Worm (Caenorhabditis elegans) whole organism, L4 larva: ENCODE results near the gene sri-19.

Experiments
- F10B5.3 ChIP-seq: sonication (generic microtip); optimal IDR thresholded peaks from 2 replicates; lab custom pipeline; 2016; ENCODE audit warnings: mild to moderate bottlenecking, missing genetic modification characterization, missing compliant biosample characterization
- F26F4.8 ChIP-seq: fragments of 200-800 bp; sonication (Bioruptor generic); conservative IDR thresholded peaks from 2 replicates; pipeline ENCODE4 v1.3.6; 2022; ENCODE audit warnings: missing genetic modification characterization, missing compliant biosample characterization
- F44E2.7 ChIP-seq: fragments of 200-800 bp; sonication (Bioruptor generic); IDR thresholded peaks from 2 replicates; pipeline ENCODE4 v2.1.2; 2022; ENCODE audit warnings: missing genetic modification characterization, missing compliant biosample characterization
- T26A8.4 ChIP-seq: fragments of 200-800 bp; sonication (Bioruptor generic); IDR thresholded peaks from 2 replicates; pipeline ENCODE4 v1.3.6; 2022; ENCODE audit warnings: missing genetic modification characterization, missing compliant biosample characterization
- Y105C5A.15 ChIP-seq: fragments of 200-800 bp; sonication (Bioruptor generic); IDR thresholded peaks from 2 replicates; pipeline ENCODE4 v1.3.6; 2022; ENCODE audit warnings: missing genetic modification characterization, missing compliant biosample characterization
- ZK337.2 ChIP-seq: fragments of 200-800 bp; sonication (Bioruptor generic); IDR thresholded peaks from 2 replicates; pipeline ENCODE4 v1.3.6; 2022; ENCODE audit warnings: missing genetic modification reagents, missing genetic modification characterization, missing compliant biosample characterization
- aly-2 ChIP-seq: sonication (generic microtip); optimal IDR thresholded peaks from 2 replicates; lab custom pipeline; 2018; ENCODE audit warnings: missing biosample characterization, missing genetic modification characterization
- arid-1 ChIP-seq: fragments of 200-800 bp; sonication (Bioruptor generic); conservative IDR thresholded peaks from 2 replicates; pipeline ENCODE4 v1.3.6; 2022; ENCODE audit warnings: missing genetic modification reagents, missing genetic modification characterization, missing compliant biosample characterization
- ceh-20 ChIP-seq: fragments of 200-800 bp; sonication (Bioruptor generic); IDR thresholded peaks from 2 replicates; pipeline ENCODE4 v1.3.6; 2022; ENCODE audit warnings: missing genetic modification reagents, missing genetic modification characterization, missing compliant biosample characterization
- ceh-44 ChIP-seq: fragments of 200-800 bp; sonication (Bioruptor generic); IDR thresholded peaks from 2 replicates; pipeline ENCODE4 v1.3.6; 2022; ENCODE audit warnings: missing genetic modification reagents, missing genetic modification characterization, missing compliant biosample characterization
- ceh-62 ChIP-seq: sonication (generic microtip); optimal IDR thresholded peaks from 2 replicates; lab custom pipeline; 2017; ENCODE audit warnings: missing biosample characterization, missing genetic modification characterization
- ceh-82 ChIP-seq: sonication (generic microtip); optimal IDR thresholded peaks from 2 replicates; lab custom pipeline; 2017; ENCODE audit warnings: missing biosample characterization, missing genetic modification characterization
- ctbp-1 ChIP-seq: fragments of 200-800 bp; sonication (Bioruptor generic); IDR thresholded peaks from 2 replicates; pipeline ENCODE4 v1.3.6; 2022; ENCODE audit warnings: missing genetic modification reagents, missing genetic modification characterization, missing compliant biosample characterization
- daf-12 ChIP-seq: fragments of 150-350 bp; optimal IDR thresholded peaks from 2 replicates; lab custom pipeline; 2014; ENCODE audit warnings: missing biosample characterization, missing genetic modification reagents, missing genetic modification characterization
- daf-16 ChIP-seq, 3 experiments: sonication (generic microtip); optimal IDR thresholded peaks; 2 replicates each; lab custom pipeline; 2016 to 2017; ENCODE audit warnings: missing genetic modification characterization in 3 of 3, missing genetic modification reagents in 3 of 3, mild to moderate bottlenecking in 2 of 3, missing compliant biosample characterization in 2 of 3, missing biosample characterization in 1 of 3, moderate library complexity in 1 of 3
- daf-19 ChIP-seq: fragments of 200-800 bp; sonication (Bioruptor generic); conservative IDR thresholded peaks from 2 replicates; pipeline ENCODE4 v1.3.6; 2022; ENCODE audit warnings: missing genetic modification characterization, missing compliant biosample characterization
- dmd-9 ChIP-seq: fragments of 200-800 bp; sonication (Bioruptor generic); IDR thresholded peaks from 2 replicates; pipeline ENCODE4 v1.3.6; 2022; ENCODE audit warnings: missing genetic modification reagents, missing genetic modification characterization, missing compliant biosample characterization
- dpl-1 ChIP-seq: fragments of 150-350 bp; optimal IDR thresholded peaks from 2 replicates; lab custom pipeline; 2014; ENCODE audit warnings: missing biosample characterization, missing genetic modification reagents, missing genetic modification characterization
- duxl-1 ChIP-seq: sonication (generic microtip); optimal IDR thresholded peaks from 2 replicates; lab custom pipeline; 2016; ENCODE audit warnings: mild to moderate bottlenecking, missing genetic modification characterization, moderate library complexity, missing compliant biosample characterization; ENCODE audit not compliant: poor library complexity
- fkh-10 ChIP-seq: fragments of 150-350 bp; optimal IDR thresholded peaks from 2 replicates; lab custom pipeline; 2014; ENCODE audit warnings: missing biosample characterization, missing genetic modification reagents, missing genetic modification characterization
- hlh-30 ChIP-seq: sonication (generic microtip); optimal IDR thresholded peaks from 2 replicates; lab custom pipeline; 2017; ENCODE audit warnings: antibody characterized with exemption, mild to moderate bottlenecking, missing genetic modification characterization, missing compliant biosample characterization; ENCODE audit not compliant: insufficient read depth
- lim-7 ChIP-seq: fragments of 200-800 bp; sonication (Bioruptor generic); IDR thresholded peaks from 2 replicates; pipeline ENCODE4 v1.3.6; 2022; ENCODE audit warnings: missing genetic modification characterization, missing compliant biosample characterization
- lin-1 ChIP-seq: fragments of 200-800 bp; sonication (Bioruptor generic); IDR thresholded peaks from 2 replicates; pipeline ENCODE4 v1.3.6; 2022; ENCODE audit warnings: missing genetic modification reagents, missing genetic modification characterization, missing compliant biosample characterization
- lin-13 ChIP-seq: fragments of 150-350 bp; optimal IDR thresholded peaks from 2 replicates; lab custom pipeline; 2014; ENCODE audit warnings: missing biosample characterization, missing genetic modification reagents, missing genetic modification characterization
- lsy-2 ChIP-seq, 2 experiments: fragments of 150-350 bp in 1 of 2; sonication (generic microtip) in 1 of 2; optimal IDR thresholded peaks; 2 replicates each; lab custom pipeline; 2014 to 2017; ENCODE audit warnings: missing biosample characterization in 2 of 2, missing genetic modification characterization in 2 of 2
- madf-5 ChIP-seq, 2 experiments: fragments of 200-800 bp; sonication (Bioruptor generic); IDR thresholded peaks; 2 replicates each; pipeline ENCODE4 v1.3.6; 2022; ENCODE audit warnings: missing compliant biosample characterization in 2 of 2, missing genetic modification characterization in 2 of 2
- madf-9 ChIP-seq: fragments of 200-800 bp; sonication (Bioruptor generic); conservative IDR thresholded peaks from 2 replicates; pipeline ENCODE4 v1.3.6; 2022; ENCODE audit warnings: missing genetic modification reagents, missing genetic modification characterization, missing compliant biosample characterization
- mdl-1 ChIP-seq, 2 experiments: fragments of 150-350 bp in 1 of 2; sonication (generic microtip) in 1 of 2; optimal IDR thresholded peaks; 2 replicates each; lab custom pipeline; 2014 to 2017; ENCODE audit warnings: missing biosample characterization in 2 of 2, missing genetic modification characterization in 2 of 2
- mxl-2 ChIP-seq: fragments of 200-800 bp; sonication (Bioruptor generic); conservative IDR thresholded peaks from 2 replicates; pipeline ENCODE4 v1.3.6; 2022; ENCODE audit warnings: missing genetic modification reagents, missing genetic modification characterization, missing compliant biosample characterization
- nhr-10 ChIP-seq: fragments of 150-350 bp; optimal IDR thresholded peaks from 2 replicates; lab custom pipeline; 2014; ENCODE audit warnings: missing biosample characterization, missing genetic modification characterization
- nhr-237 ChIP-seq: sonication (generic microtip); optimal IDR thresholded peaks from 2 replicates; lab custom pipeline; 2017; ENCODE audit warnings: missing biosample characterization, missing genetic modification characterization
- nhr-42 ChIP-seq: fragments of 200-800 bp; sonication (Bioruptor generic); IDR thresholded peaks from 2 replicates; pipeline ENCODE4 v1.3.6; 2022; ENCODE audit warnings: missing genetic modification characterization, missing compliant biosample characterization
- nhr-48 ChIP-seq: sonication (generic microtip); optimal IDR thresholded peaks from 2 replicates; lab custom pipeline; 2016; ENCODE audit warnings: mild to moderate bottlenecking, missing genetic modification characterization, missing compliant biosample characterization
- nhr-77 ChIP-seq: fragments of 150-350 bp; optimal IDR thresholded peaks from 2 replicates; lab custom pipeline; 2014; ENCODE audit warnings: missing biosample characterization, missing genetic modification characterization
- sdz-12 ChIP-seq: fragments of 200-800 bp; sonication (Bioruptor generic); optimal IDR thresholded peaks from 2 replicates; lab custom pipeline; 2018; ENCODE audit warnings: mild to moderate bottlenecking, missing genetic modification characterization, missing compliant biosample characterization
- set-16 ChIP-seq: fragments of 200-800 bp; sonication (Bioruptor generic); IDR thresholded peaks from 2 replicates; pipeline ENCODE4 v1.3.6; 2022; ENCODE audit warnings: missing genetic modification reagents, missing genetic modification characterization, missing compliant biosample characterization
- spr-1 ChIP-seq: sonication (generic microtip); optimal IDR thresholded peaks from 2 replicates; lab custom pipeline; 2016; ENCODE audit warnings: mild to moderate bottlenecking, missing genetic modification characterization, missing compliant biosample characterization
- spr-3 ChIP-seq: fragments of 200-800 bp; sonication (Bioruptor generic); optimal IDR thresholded peaks from 2 replicates; lab custom pipeline; 2018; ENCODE audit warnings: mild to moderate bottlenecking, missing genetic modification characterization, missing compliant biosample characterization
- tra-1 ChIP-seq: fragments of 200-800 bp; sonication (Bioruptor generic); IDR thresholded peaks from 2 replicates; pipeline ENCODE4 v1.3.6; 2022; ENCODE audit warnings: missing genetic modification reagents, missing genetic modification characterization, missing compliant biosample characterization
- unc-130 ChIP-seq: sonication (generic microtip); optimal IDR thresholded peaks from 2 replicates; lab custom pipeline; 2016; ENCODE audit warnings: missing genetic modification reagents, missing genetic modification characterization, missing compliant biosample characterization
- unc-39 ChIP-seq: sonication (generic microtip); optimal IDR thresholded peaks from 2 replicates; lab custom pipeline; 2017; ENCODE audit warnings: missing biosample characterization, missing genetic modification characterization
- unc-62 ChIP-seq, 3 experiments: fragments of 150-350 bp in 1 of 3; sonication (generic microtip); optimal IDR thresholded peaks in 2 of 3; peaks in 1 of 3; 1 replicate in 1 of 3; 2 replicates in 2 of 3; lab custom pipeline; 2014 to 2017; ENCODE audit warnings: missing biosample characterization in 3 of 3, missing genetic modification characterization in 3 of 3, missing genetic modification reagents in 3 of 3, missing genotype in 1 of 3
- zfp-2 ChIP-seq: sonication (generic microtip); optimal IDR thresholded peaks from 2 replicates; lab custom pipeline; 2016; ENCODE audit warnings: mild to moderate bottlenecking, missing genetic modification characterization, missing compliant biosample characterization
- ztf-11 ChIP-seq: fragments of 150-350 bp; optimal IDR thresholded peaks from 2 replicates; lab custom pipeline; 2014; ENCODE audit warnings: missing biosample characterization, missing genetic modification characterization

Gene sri-19

ce11 chrIV:10918877-10919560 lies 39.2 kb upstream of the sri-19 start (continued):
- peak in 1 of 2 experiments; percentile 35 for TF ChIP-seq daf-16 (GFP tag; optimal IDR thresholded peaks at IDR 0.05; lab: Kevin White, UChicago)
- TF ChIP-seq daf-16 (tag; optimal IDR thresholded peaks at IDR 0.05; lab: Kevin White, UChicago) = peak; percentile 62
- 0 out of 2 replicates have a peak, but pooled peaks have one; percentile 39 for TF ChIP-seq T26A8.4 (GFP tag; lab: Robert Waterston, UW)
- no peak for TF ChIP-seq unc-39 (tag; lab: Kevin White, UChicago)
- TF ChIP-seq nhr-77 (tag; lab: Kevin White, UChicago) = peak; percentile 53
- 0 out of 2 replicates have a peak, but pooled peaks have one; percentile 4 for TF ChIP-seq ceh-44 (GFP tag; lab: Robert Waterston, UW)
- peak; percentile 35 for TF ChIP-seq spr-3 (GFP tag; lab: Kevin White, UChicago)
- peak; percentile 96 for TF ChIP-seq hlh-30
- peak; percentile 58 for TF ChIP-seq dpl-1
- peak; percentile 42 for TF ChIP-seq duxl-1 (tag; lab: Kevin White, UChicago)
- TF ChIP-seq nhr-48 (tag; lab: Kevin White, UChicago) = peak; percentile 25
- peak; percentile 53; the same call in 1 of the 2 replicates for TF ChIP-seq ceh-20 (GFP tag; lab: Robert Waterston, UW)
- 0 out of 2 replicates have a peak, but pooled peaks have one; percentile 27 for TF ChIP-seq daf-19 (GFP tag; lab: Robert Waterston, UW)
- TF ChIP-seq mdl-1 (tag; optimal IDR thresholded peaks at IDR 0.05; lab: Kevin White, UChicago) = peak; percentile 25 to 90
- TF ChIP-seq lin-13 (GFP tag; lab: Kevin White, UChicago) = peak; percentile 41
- peak; percentile 40 for TF ChIP-seq fkh-10 (GFP tag; lab: Kevin White, UChicago)
- no peak for TF ChIP-seq madf-9 (GFP tag; lab: Robert Waterston, UW)
- peak; percentile 42; the same call in 1 of the 2 replicates for TF ChIP-seq nhr-42 (GFP tag; lab: Robert Waterston, UW)
- TF ChIP-seq lin-1 (GFP tag; lab: Robert Waterston, UW) = peak; percentile 48; the same call in 1 of the 2 replicates
- TF ChIP-seq zfp-2 (tag; lab: Kevin White, UChicago) = no peak

DNA sequence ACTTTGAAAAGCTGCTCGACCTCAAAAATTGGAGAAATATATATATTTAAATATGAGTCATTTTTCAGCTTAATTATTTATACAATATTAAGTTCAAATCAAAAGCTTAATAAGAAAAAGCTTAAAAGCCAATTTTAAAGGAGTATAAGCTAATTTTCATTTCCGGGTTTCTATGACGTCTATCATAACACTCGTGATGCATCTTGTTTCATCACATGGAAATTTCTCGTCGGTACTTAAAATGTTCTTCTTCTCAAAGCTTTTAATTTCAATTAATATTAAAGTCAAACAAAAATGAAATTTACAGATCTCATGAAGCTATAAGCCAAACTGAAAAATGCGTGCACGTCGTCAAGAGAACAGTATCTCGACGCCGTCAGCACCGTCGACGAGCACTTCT lies 38.4 kb upstream of the sri-19 start, which contains the start of gene rbr-2:
rbr-2 (plus strand) TSS at position 301 of the 400 bp plus-strand sequence.
- TF ChIP-seq hlh-30 = peak; percentile 7
- TF ChIP-seq daf-19 (GFP tag; lab: Robert Waterston, UW) = no peak
- TF ChIP-seq, all 104 proteins: peak for 1

DNA sequence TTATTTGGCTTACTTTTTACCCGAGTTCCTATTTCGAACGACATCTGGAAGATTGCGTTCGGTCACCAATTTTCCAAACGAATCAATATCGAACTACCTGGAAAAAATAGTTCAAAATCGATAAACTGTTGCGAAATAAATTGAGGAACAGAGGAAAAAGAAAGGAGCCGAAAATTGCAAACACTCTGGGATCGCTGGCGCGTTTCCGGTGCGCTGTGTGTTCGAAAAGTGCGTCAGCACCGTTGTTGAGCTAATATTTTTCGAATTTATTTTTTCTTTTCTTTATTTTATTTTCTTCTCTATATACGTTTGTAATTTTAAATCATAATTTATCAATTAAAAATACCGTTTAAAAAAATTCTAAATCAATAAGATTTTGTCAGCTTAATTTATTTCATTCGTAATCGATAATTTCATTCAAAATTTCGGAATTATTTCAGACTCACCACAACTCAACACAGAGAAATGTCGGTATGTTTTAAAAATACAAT lies 25.1 kb upstream of the sri-19 start, which contains the start of the genes dnc-1 and lsm-7:
dnc-1 (minus strand) TSS at position 142 of the 491 bp plus-strand sequence.
lsm-7 (plus strand) TSS at position 441 of the 491 bp plus-strand sequence.
- TF ChIP-seq nhr-237 (tag; lab: Kevin White, UChicago) (no peak), lsy-2 (tag; optimal IDR thresholded peaks at IDR 0.05; lab: Kevin White, UChicago) (peak in 1 of 2 experiments; percentile 91), ctbp-1 (GFP tag; lab: Robert Waterston, UW) (peak; percentile 65; the same call in 1 of the 2 replicates), ceh-62 (tag; lab: Kevin White, UChicago) (no peak), ztf-11 (tag; lab: Kevin White, UChicago) (no peak), daf-19 (GFP tag; lab: Robert Waterston, UW) (no peak), spr-1 (tag; lab: Kevin White, UChicago) (no peak), arid-1 (GFP tag; lab: Robert Waterston, UW) (no peak; the same call in 1 of the 2 replicates), daf-12 (tag; lab: Kevin White, UChicago) (no peak), duxl-1 (tag; lab: Kevin White, UChicago) (no peak), mxl-2 (GFP tag; lab: Robert Waterston, UW) (no peak), madf-5 (GFP tag; IDR thresholded peaks at IDR 0.05; lab: Robert Waterston, UW) (no peak), nhr-77 (tag; lab: Kevin White, UChicago) (peak; percentile 70), set-16 (GFP tag; lab: Robert Waterston, UW) (no peak), unc-62 (GFP tag; optimal IDR thresholded peaks at IDR 0.05 in 1 of 2; lab: Kevin White, UChicago) (no peak), unc-62 (tag; optimal IDR thresholded peaks at IDR 0.05; lab: Kevin White, UChicago) (no peak), dmd-9 (GFP tag; lab: Robert Waterston, UW) (no peak), mdl-1 (tag; optimal IDR thresholded peaks at IDR 0.05; lab: Kevin White, UChicago) (peak in 1 of 2 experiments; percentile 48), ceh-82 (tag; lab: Kevin White, UChicago) (no peak), Y105C5A.15 (no peak), F10B5.3 (tag; lab: Kevin White, UChicago) (no peak), tra-1 (GFP tag; lab: Robert Waterston, UW) (no peak), unc-130 (GFP tag; lab: Kevin White, UChicago) (peak; percentile 6), ZK337.2 (GFP tag; lab: Robert Waterston, UW) (no peak), sdz-12 (no peak), nhr-10 (tag; lab: Kevin White, UChicago) (no peak), F44E2.7 (no peak), lim-7 (no peak), aly-2 (tag; lab: Kevin White, UChicago) (no peak), F26F4.8 (GFP tag; lab: Robert Waterston, UW) (no peak)
